Fruit fly (Drosophila melanogaster) whole organism, wandering third instar larva: ENCODE measurements around the gene CG13931.

ENCODE experiments used
- CG32264 ChIP-seq: fragments of 200-800 bp; sonication (Bioruptor generic); optimal IDR thresholded peaks from 2 replicates; lab custom pipeline; 2016; ENCODE audit warnings: missing biosample characterization, missing genetic modification characterization
- CG9705 ChIP-seq: fragments of 200-800 bp; sonication (Bioruptor generic); optimal IDR thresholded peaks from 2 replicates; lab custom pipeline; 2018; ENCODE audit warnings: missing biosample characterization, mild to moderate bottlenecking, missing genetic modification characterization
- Dfd ChIP-seq: fragments of >200 bp; optimal IDR thresholded peaks from 2 replicates; lab custom pipeline; 2017; ENCODE audit warnings: missing biosample characterization, missing genetic modification characterization
- Dif ChIP-seq: fragments of 200-275, 200-300 bp; sonication (Bioruptor generic); optimal IDR thresholded peaks from 2 replicates; lab custom pipeline; 2018; ENCODE audit warnings: missing biosample characterization, missing genetic modification characterization; ENCODE audit not compliant: partially characterized antibody
- GATAd ChIP-seq: sonication (Bioruptor generic); optimal IDR thresholded peaks from 2 replicates; lab custom pipeline; 2016; ENCODE audit warnings: missing biosample characterization, missing genetic modification characterization
- Hnf4 ChIP-seq: fragments of 200-800 bp; sonication (Bioruptor generic); optimal IDR thresholded peaks from 2 replicates; lab custom pipeline; 2016; ENCODE audit warnings: missing biosample characterization, mild to moderate bottlenecking, missing genetic modification characterization
- Jra ChIP-seq: sonication (Bioruptor generic); optimal IDR thresholded peaks from 2 replicates; lab custom pipeline; 2016; ENCODE audit warnings: missing biosample characterization, missing genetic modification characterization
- Myc ChIP-seq: fragments of >200 bp; optimal IDR thresholded peaks from 2 replicates; lab custom pipeline; 2017
- N ChIP-seq: fragments of >200 bp; optimal IDR thresholded peaks from 2 replicates; lab custom pipeline; 2018; ENCODE audit warnings: missing biosample characterization, missing external identifiers, missing genetic modification characterization
- OdsH ChIP-seq: fragments of 200-800 bp; sonication (Bioruptor generic); optimal IDR thresholded peaks from 2 replicates; lab custom pipeline; 2016; ENCODE audit warnings: missing biosample characterization, mild to moderate bottlenecking, missing genetic modification characterization
- Rel ChIP-seq, 2 experiments: fragments of 200-800 bp; sonication (Bioruptor generic) in 1 of 2; optimal IDR thresholded peaks; 2 replicates in 1 of 2; 3 replicates in 1 of 2; lab custom pipeline; 2016 to 2019; ENCODE audit warnings: mild to moderate bottlenecking in 2 of 2, missing biosample characterization in 2 of 2, missing genetic modification characterization in 2 of 2, moderate library complexity in 1 of 2
- Sp1 ChIP-seq: fragments of 200-800 bp; sonication (Bioruptor generic); optimal IDR thresholded peaks from 3 replicates; lab custom pipeline; 2019; ENCODE audit warnings: missing biosample characterization, mild to moderate bottlenecking, missing genetic modification characterization, moderate library complexity
- br ChIP-seq: fragments of 200-800 bp; sonication (Bioruptor generic); optimal IDR thresholded peaks from 2 replicates; lab custom pipeline; 2016; ENCODE audit warnings: missing biosample characterization, missing genetic modification characterization
- dl ChIP-seq, 2 experiments: fragments of 175-275, 200-275 bp in 1 of 2; fragments of 200-275 bp in 1 of 2; sonication (Bioruptor generic); optimal IDR thresholded peaks; lab custom pipeline; 2018; ENCODE audit warnings: mild to moderate bottlenecking in 2 of 2, missing biosample characterization in 2 of 2, missing genetic modification characterization in 2 of 2, moderate library complexity in 2 of 2; ENCODE audit not compliant: partially characterized antibody in 2 of 2, insufficient read depth in 1 of 2
- dmrt93B ChIP-seq: fragments of 200-800 bp; sonication (Bioruptor generic); optimal IDR thresholded peaks from 2 replicates; lab custom pipeline; 2018; ENCODE audit warnings: missing biosample characterization, mild to moderate bottlenecking, missing genetic modification characterization
- dsf ChIP-seq: sonication (Bioruptor generic); optimal IDR thresholded peaks from 2 replicates; lab custom pipeline; 2016; ENCODE audit warnings: missing biosample characterization, missing genetic modification characterization, borderline replicate concordance
- foxo ChIP-seq, 2 experiments: fragments of 200-800 bp; sonication (Bioruptor generic); optimal IDR thresholded peaks; 2 replicates in 1 of 2; 3 replicates in 1 of 2; lab custom pipeline; 2016 to 2017; ENCODE audit warnings: missing biosample characterization in 2 of 2, missing genetic modification characterization in 2 of 2
- fru ChIP-seq: fragments of 200-800 bp; sonication (Bioruptor generic); optimal IDR thresholded peaks from 3 replicates; lab custom pipeline; 2016; ENCODE audit warnings: missing biosample characterization, mild to moderate bottlenecking, missing genetic modification characterization
- h ChIP-seq: fragments of 200-800 bp; sonication (Bioruptor generic); optimal IDR thresholded peaks from 3 replicates; lab custom pipeline; 2016; ENCODE audit warnings: missing biosample characterization, mild to moderate bottlenecking, missing genetic modification characterization
- jim ChIP-seq: fragments of 175-275, 200-325 bp; sonication (Bioruptor generic); optimal IDR thresholded peaks from 2 replicates; lab custom pipeline; 2016; ENCODE audit warnings: missing biosample characterization, mild to moderate bottlenecking, missing genetic modification characterization
- lola ChIP-seq: fragments of >200 bp; optimal IDR thresholded peaks from 2 replicates; lab custom pipeline; 2017; ENCODE audit warnings: missing biosample characterization, missing genetic modification characterization
- psq ChIP-seq: fragments of 200-800 bp; sonication (Bioruptor generic); optimal IDR thresholded peaks from 3 replicates; lab custom pipeline; 2017; ENCODE audit warnings: missing biosample characterization, mild to moderate bottlenecking, missing genetic modification characterization, moderate library complexity
- rgr ChIP-seq: fragments of 200-800 bp; sonication (Bioruptor generic); optimal IDR thresholded peaks from 3 replicates; lab custom pipeline; 2016; ENCODE audit warnings: missing biosample characterization, mild to moderate bottlenecking, missing genetic modification characterization
- sage ChIP-seq: fragments of 200-800 bp; sonication (Bioruptor generic); optimal IDR thresholded peaks from 2 replicates; lab custom pipeline; 2016; ENCODE audit warnings: missing biosample characterization, mild to moderate bottlenecking, missing genetic modification characterization
- sv ChIP-seq: fragments of 200-800 bp; sonication (Bioruptor generic); optimal IDR thresholded peaks from 3 replicates; lab custom pipeline; 2016; ENCODE audit warnings: missing biosample characterization, missing genetic modification characterization
- tai ChIP-seq: sonication (Bioruptor generic); optimal IDR thresholded peaks from 2 replicates; lab custom pipeline; 2016; ENCODE audit warnings: missing biosample characterization, missing genetic modification characterization
- usp ChIP-seq: fragments of >200 bp; optimal IDR thresholded peaks from 2 replicates; lab custom pipeline; 2017; ENCODE audit warnings: missing biosample characterization, missing genetic modification characterization

CG13931 gene

DNA sequence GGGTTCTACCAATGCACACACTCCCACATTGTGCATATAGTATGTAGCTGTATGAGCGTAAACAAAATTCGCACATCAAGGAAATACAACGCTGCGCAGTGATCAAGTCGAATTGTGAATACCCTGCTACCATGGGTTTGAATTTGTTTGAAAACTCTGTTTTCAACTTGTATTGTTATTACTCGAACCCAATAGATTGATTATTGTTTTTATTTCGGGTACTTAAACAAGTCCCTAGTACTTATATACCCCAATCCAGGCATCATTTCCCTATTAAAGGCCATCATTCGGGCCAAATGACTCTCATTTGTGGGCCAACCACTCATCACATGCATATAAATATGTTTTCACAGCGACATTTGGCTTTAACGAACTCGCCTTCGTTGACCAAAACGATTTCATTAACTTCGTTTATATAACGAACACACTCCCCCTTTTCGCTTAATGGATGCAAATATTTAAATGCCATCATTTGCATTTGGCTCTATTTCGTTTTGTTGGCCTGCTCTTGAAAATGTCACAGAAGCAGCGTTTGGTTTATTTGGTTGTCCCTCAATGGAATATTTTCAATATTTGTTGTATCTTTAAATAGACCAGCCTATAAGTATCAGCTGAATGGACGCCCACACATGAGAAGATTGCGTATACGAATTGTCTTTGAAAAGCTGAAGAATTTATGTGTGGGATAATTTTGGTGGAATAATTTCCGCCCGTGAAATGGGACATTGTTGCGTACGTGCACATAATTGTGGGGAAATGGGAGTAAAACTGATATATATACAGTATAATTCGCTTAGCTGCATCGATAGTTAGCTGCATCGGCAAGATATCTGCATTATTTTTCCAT is 38.1 kb upstream of the CG13931 start (continued):
- TF ChIP-seq psq (GFP tag; lab: Kevin White, UChicago) = peak; percentile 25
- no peak for TF ChIP-seq dsf
- no peak for TF ChIP-seq sage
- TF ChIP-seq lola (GFP tag; lab: Kevin White, UChicago) = no peak
- peak; percentile 71 for TF ChIP-seq br (GFP tag; lab: Kevin White, UChicago)
- peak; percentile 74 for TF ChIP-seq OdsH (GFP tag; lab: Kevin White, UChicago)
- TF ChIP-seq tai (GFP tag; lab: Kevin White, UChicago) = no peak
- TF ChIP-seq foxo (GFP tag; optimal IDR thresholded peaks at IDR 0.05; lab: Kevin White, UChicago) = peak in 1 of 2 experiments; percentile 72
- TF ChIP-seq GATAd (GFP tag; lab: Kevin White, UChicago) = no peak
- TF ChIP-seq sv (GFP tag; lab: Kevin White, UChicago) = peak; percentile 43
- peak; percentile 28 for TF ChIP-seq Hnf4 (GFP tag; lab: Kevin White, UChicago)
- no peak for TF ChIP-seq jim (GFP tag; lab: Kevin White, UChicago)
- no peak for TF ChIP-seq Dif (GFP tag; lab: Kevin White, UChicago)
- no peak for TF ChIP-seq Myc
- TF ChIP-seq N (GFP tag; lab: Kevin White, UChicago) = no peak
- TF ChIP-seq CG32264 = no peak
- TF ChIP-seq, all 38 proteins: peak for 13

dm6 chr3L:1739522-1740128 is 37.4 kb upstream of the CG13931 start:
- TF ChIP-seq OdsH (GFP tag; lab: Kevin White, UChicago) (no peak), h (GFP tag; lab: Kevin White, UChicago) (no peak), CG32264 (no peak), usp (no peak), fru (no peak), Dfd (GFP tag; lab: Kevin White, UChicago) (no peak), Jra (GFP tag; lab: Kevin White, UChicago) (no peak), dl (GFP tag; optimal IDR thresholded peaks at IDR 0.05; lab: Kevin White, UChicago; ENCODE audit: insufficient read depth in 1 of 2, partially characterized antibody in 2 of 2) (no peak), GATAd (GFP tag; lab: Kevin White, UChicago) (no peak), sv (GFP tag; lab: Kevin White, UChicago) (no peak), CG9705 (GFP tag; lab: Kevin White, UChicago) (no peak), rgr (no peak)

- no peak for TF ChIP-seq sage
- TF ChIP-seq Hnf4 (GFP tag; lab: Kevin White, UChicago) = peak; percentile 2
- TF ChIP-seq Myc = peak; percentile 19
- no peak for TF ChIP-seq N (GFP tag; lab: Kevin White, UChicago)
Observed at dm6 chr3L:1738375-1739328, 36.4 kb upstream of the CG13931 start, which contains the start of gene Gk2. Gene Gk2 (plus strand): TSS chr3L:1738407.

DNA sequence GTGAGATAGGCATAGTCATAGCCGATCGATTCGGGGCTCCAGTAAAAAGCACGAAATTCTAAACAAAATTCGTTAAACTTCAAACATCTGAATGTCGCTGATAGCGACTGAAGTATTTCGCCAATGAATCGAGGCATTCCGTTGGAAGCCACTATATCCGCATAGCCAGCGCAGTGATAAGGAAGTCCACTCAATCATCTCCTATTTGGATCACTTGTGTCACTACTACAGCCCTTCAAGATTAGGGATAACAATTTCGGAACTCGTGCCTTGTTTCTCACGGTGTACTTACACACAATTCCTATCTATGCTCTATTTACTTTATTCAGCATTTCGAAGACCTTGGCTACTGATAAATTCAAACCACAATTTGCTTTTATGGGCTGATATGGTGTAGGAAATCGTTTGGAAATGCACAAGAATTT is 35.7 kb upstream of the CG13931 start, which contains the start of gene PIG-Wb:
Gene PIG-Wb, minus strand, starts transcription at position 209 of the 425 bp plus-strand sequence.
- no peak for TF ChIP-seq Myc
- no peak for TF ChIP-seq GATAd (GFP tag; lab: Kevin White, UChicago)
- no peak for TF ChIP-seq Hnf4 (GFP tag; lab: Kevin White, UChicago)
- TF ChIP-seq fru = peak; percentile 39
- TF ChIP-seq jim (GFP tag; lab: Kevin White, UChicago) = no peak
- no peak for TF ChIP-seq Sp1

DNA sequence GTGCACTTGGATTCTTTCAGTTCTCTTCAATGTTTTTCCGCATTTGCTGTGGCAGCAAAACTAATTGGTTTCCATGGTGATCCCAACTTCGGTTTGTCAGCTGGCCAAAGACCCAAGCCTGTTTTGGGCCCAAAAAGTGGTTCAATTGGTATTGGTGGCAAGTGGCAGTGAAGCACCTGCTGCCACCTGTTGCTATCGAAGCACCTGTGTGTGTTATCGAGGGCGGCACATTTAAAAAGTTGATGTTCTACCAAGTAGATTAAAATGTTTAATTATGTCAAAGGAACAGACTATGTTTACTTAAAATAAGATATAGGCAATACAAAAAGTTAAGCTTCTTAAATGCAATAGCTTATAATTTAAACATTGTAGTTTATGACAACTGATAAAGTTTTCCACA is 33.4 kb upstream of the CG13931 start, which contains the start of gene Oseg4:
Gene Oseg4, minus strand, starts transcription at position 165 of the 400 bp plus-strand sequence.
- no peak for TF ChIP-seq dl (GFP tag; optimal IDR thresholded peaks at IDR 0.05; lab: Kevin White, UChicago; ENCODE audit: insufficient read depth in 1 of 2, partially characterized antibody in 2 of 2)
- no peak for TF ChIP-seq Rel (GFP tag; optimal IDR thresholded peaks at IDR 0.05; lab: Kevin White, UChicago)
- no peak for TF ChIP-seq Rel (tag; optimal IDR thresholded peaks at IDR 0.05; lab: Kevin White, UChicago)
- no peak for TF ChIP-seq sage
- no peak for TF ChIP-seq fru
- TF ChIP-seq dmrt93B (GFP tag; lab: Kevin White, UChicago) = no peak
- TF ChIP-seq usp = no peak
- no peak for TF ChIP-seq Dfd (GFP tag; lab: Kevin White, UChicago)
- TF ChIP-seq CG9705 (GFP tag; lab: Kevin White, UChicago) = no peak
- TF ChIP-seq br (GFP tag; lab: Kevin White, UChicago) = no peak
- no peak for TF ChIP-seq psq (GFP tag; lab: Kevin White, UChicago)
- no peak for TF ChIP-seq Myc
